Worm (Caenorhabditis elegans) whole organism, mixed stage, embryonic: Measurements from ENCODE around the gene chil-17.

ENCODE experiments used
- ceh-83 ChIP-seq: fragments of 200-800 bp; sonication (Bioruptor generic); optimal IDR thresholded peaks from 2 replicates; lab custom pipeline; 2018; ENCODE audit warnings: mild to moderate bottlenecking, missing genetic modification characterization, missing compliant biosample characterization
- ces-1 ChIP-seq: fragments of 150-350 bp; optimal IDR thresholded peaks from 2 replicates; lab custom pipeline; 2014; ENCODE audit warnings: missing biosample characterization, missing genetic modification reagents, missing genetic modification characterization
- lin-13 ChIP-seq: fragments of 150-350 bp; optimal IDR thresholded peaks from 2 replicates; lab custom pipeline; 2014; ENCODE audit warnings: missing biosample characterization, missing genetic modification characterization
- lin-32 ChIP-seq: fragments of 200-800 bp; sonication (Bioruptor generic); optimal IDR thresholded peaks from 2 replicates; lab custom pipeline; 2018; ENCODE audit warnings: mild to moderate bottlenecking, missing genetic modification characterization, missing compliant biosample characterization
- mep-1 ChIP-seq: fragments of 150-350 bp; optimal IDR thresholded peaks from 2 replicates; lab custom pipeline; 2017; ENCODE audit warnings: missing biosample characterization, missing genetic modification reagents, missing genetic modification characterization, inconsistent platforms
- nhr-237 ChIP-seq: fragments of 150-350 bp; optimal IDR thresholded peaks from 2 replicates; lab custom pipeline; 2014; ENCODE audit warnings: missing biosample characterization, missing genetic modification characterization
- nhr-28 ChIP-seq: fragments of 150-350 bp; optimal IDR thresholded peaks from 2 replicates; lab custom pipeline; 2014; ENCODE audit warnings: missing biosample characterization, missing genetic modification characterization
- nhr-76 ChIP-seq: sonication (generic microtip); optimal IDR thresholded peaks from 2 replicates; lab custom pipeline; 2017; ENCODE audit warnings: missing biosample characterization, missing genetic modification characterization
- pha-4 ChIP-seq: fragments of 150-350 bp; optimal IDR thresholded peaks from 2 replicates; lab custom pipeline; 2018; ENCODE audit warnings: missing biosample characterization, missing genetic modification reagents, missing genetic modification characterization
- unc-120 ChIP-seq: sonication (generic microtip); optimal IDR thresholded peaks from 2 replicates; lab custom pipeline; 2017; ENCODE audit warnings: missing genetic modification characterization, missing compliant biosample characterization; ENCODE audit not compliant: poor library complexity, severe bottlenecking
- unc-39 ChIP-seq: fragments of 150-350 bp; optimal IDR thresholded peaks from 2 replicates; lab custom pipeline; 2014; ENCODE audit warnings: missing biosample characterization, missing genetic modification characterization
- unc-62 ChIP-seq: fragments of 150-350 bp; optimal IDR thresholded peaks from 2 replicates; lab custom pipeline; 2014; ENCODE audit warnings: missing biosample characterization, missing genetic modification reagents, missing genetic modification characterization
- zip-8 ChIP-seq: fragments of 150-350 bp; optimal IDR thresholded peaks from 2 replicates; lab custom pipeline; 2014; ENCODE audit warnings: missing biosample characterization, missing genetic modification characterization

DNA sequence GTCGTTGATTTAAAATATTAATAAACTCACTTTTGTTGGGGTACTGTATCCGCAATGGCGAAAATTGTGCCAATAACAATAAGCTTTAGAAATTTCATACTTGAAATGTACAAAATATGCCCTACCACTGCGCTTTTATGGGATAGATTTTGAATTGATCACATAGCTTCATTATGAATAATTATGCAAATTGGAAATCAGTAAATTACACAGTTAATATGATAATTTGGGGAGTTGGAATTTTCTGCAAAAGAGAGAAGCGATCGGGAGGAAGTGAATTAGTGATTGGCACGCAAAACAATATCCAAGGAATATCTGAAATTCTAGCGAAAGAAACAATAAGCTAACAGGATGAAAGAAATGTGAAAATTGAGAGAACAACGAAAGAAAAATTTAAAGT lies 13.9 kb downstream of the chil-17 start, which contains the start of gene M176.10:
- TF ChIP-seq unc-120 (tag; lab: Kevin White, UChicago) (no peak), nhr-76 (tag; lab: Kevin White, UChicago) (no peak), unc-62 (GFP tag; lab: Kevin White, UChicago) (no peak), ces-1 (GFP tag; lab: Kevin White, UChicago) (no peak), ceh-83 (no peak), nhr-237 (tag; lab: Kevin White, UChicago) (no peak), nhr-28 (tag; lab: Kevin White, UChicago) (no peak), lin-13 (tag; lab: Kevin White, UChicago) (no peak), zip-8 (no peak), mep-1 (tag; lab: Kevin White, UChicago) (no peak), unc-39 (tag; lab: Kevin White, UChicago) (no peak), pha-4 (tag; lab: Kevin White, UChicago) (no peak), lin-32 (no peak)
